Worm (Caenorhabditis elegans) whole organism, late embryonic: ENCODE results near the gene nhr-205.

Source experiments
- C08G9.2 ChIP-seq: sonication (generic microtip); optimal IDR thresholded peaks from 2 replicates; lab custom pipeline; 2016; ENCODE audit warnings: mild to moderate bottlenecking, missing genetic modification characterization, moderate library complexity, missing compliant biosample characterization
- fkh-10 ChIP-seq: fragments of 150-350 bp; optimal IDR thresholded peaks from 2 replicates; lab custom pipeline; 2014; ENCODE audit warnings: missing biosample characterization, missing genetic modification reagents, missing genetic modification characterization

- TF ChIP-seq fkh-10 (GFP tag; lab: Kevin White, UChicago) (no peak), C08G9.2 (tag; lab: Kevin White, UChicago) (no peak)
These were observed 41.1 kb upstream of the nhr-205 start, which contains the start of gene srxa-19 for ce11 chrV:10122670-10123069.
